Worm (Caenorhabditis elegans) whole organism, dauer: ENCODE measurements around the gene F31D5.6.
"Not testable (repeated sequence)": the region's sequence is repeated elsewhere in the genome, so short reads cannot be mapped to it uniquely, and the experiment has no call there.

Source experiments
- unc-62 ChIP-seq: sonication (generic microtip); optimal IDR thresholded peaks from 2 replicates; lab custom pipeline; 2017; ENCODE audit warnings: missing biosample characterization, missing genetic modification reagents, missing genetic modification characterization

The F31D5.6 gene

DNA sequence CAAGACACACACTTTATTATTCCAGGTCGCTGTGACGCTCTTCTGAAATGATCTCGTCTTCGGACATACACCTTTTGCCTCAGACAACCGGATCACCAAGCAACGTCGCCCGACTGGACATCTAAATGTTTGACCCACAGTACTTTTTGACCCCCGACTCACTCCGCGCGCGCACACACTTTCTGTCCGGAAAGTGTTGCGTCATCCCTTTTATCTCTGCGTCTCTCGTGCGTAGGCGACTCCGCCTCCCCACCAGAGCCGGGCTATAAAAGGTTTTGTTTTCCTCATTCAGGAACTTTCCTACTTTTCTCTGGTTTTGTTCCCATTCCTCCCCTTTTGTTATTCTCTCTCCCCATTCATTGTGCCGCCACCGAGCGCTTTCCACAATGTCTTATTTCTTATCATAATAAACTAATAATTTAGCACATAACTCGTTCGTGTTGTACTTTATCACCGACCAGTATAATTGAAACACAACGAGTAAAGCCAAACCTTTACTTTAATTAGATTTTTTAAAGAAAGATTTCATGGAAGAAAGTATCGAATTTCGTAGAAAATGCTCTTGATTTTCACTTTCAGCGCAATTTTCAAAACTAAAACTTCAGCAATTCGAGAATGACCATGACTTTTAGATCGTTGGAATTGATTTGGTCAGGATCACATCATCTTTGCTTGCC, at the start of gene F31D5.6:
TSS of gene F31D5.6 (plus strand) at position 627 of the 677 bp plus-strand sequence.
- TF ChIP-seq unc-62 = no peak

- TF ChIP-seq unc-62 = no peak
Observed at ce11 chrII:4167833-4168232, 41.7 kb upstream of the F31D5.6 start.

- TF ChIP-seq unc-62 = not testable (repeated sequence)
Observed at ce11 chrII:4168404-4168803, 41.1 kb upstream of the F31D5.6 start, which contains the start of gene R03H10.4. Gene R03H10.4, minus strand, starts transcription at chrII:4168504.

DNA sequence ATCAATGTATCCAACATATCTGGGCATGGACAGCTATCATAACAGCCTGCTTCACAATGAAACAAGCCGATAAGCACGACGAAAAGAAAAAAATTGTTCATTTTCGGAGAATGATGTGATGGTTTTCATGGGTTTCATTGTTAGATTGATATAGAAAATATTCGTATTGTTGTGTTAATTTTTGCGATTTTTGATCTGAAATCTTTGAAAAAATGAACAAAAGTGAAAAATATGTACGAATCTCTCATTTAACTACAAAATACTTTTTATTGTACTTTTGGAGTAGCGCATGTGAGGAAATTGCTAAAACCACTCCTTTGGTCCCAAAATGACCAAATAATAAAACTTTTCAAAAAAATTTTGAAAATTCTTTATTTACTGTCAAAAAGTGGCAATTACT, 39.0 kb upstream of the F31D5.6 start, which contains the start of gene R03H10.5:
TSS of gene R03H10.5 (minus strand) at position 101 of the 400 bp plus-strand sequence.
- no peak for TF ChIP-seq unc-62

ce11 chrII:4173398-4173797, 36.1 kb upstream of the F31D5.6 start, which contains the start of gene R03H10.6:
Gene R03H10.6, minus strand, starts transcription at chrII:4173498.
- no peak for TF ChIP-seq unc-62

DNA sequence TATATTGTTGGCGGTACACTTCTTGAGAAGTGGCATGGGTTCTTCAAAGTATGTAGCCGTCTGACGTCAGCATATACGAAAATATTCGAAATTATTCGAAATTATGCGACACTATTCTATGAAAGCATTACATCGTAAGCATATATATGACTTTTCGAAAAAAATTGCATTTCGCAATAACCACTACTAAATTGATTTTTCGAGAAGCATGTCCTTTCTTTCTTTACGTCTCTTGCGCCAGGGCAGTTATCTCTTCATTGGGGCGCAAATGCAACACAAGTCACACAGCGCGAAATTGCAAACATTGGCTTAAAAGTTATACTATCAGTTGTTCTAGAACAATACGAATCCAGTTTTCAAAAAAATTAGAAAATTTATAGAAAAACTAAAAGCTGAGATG, 35.7 kb upstream of the F31D5.6 start:
- no peak for TF ChIP-seq unc-62

DNA sequence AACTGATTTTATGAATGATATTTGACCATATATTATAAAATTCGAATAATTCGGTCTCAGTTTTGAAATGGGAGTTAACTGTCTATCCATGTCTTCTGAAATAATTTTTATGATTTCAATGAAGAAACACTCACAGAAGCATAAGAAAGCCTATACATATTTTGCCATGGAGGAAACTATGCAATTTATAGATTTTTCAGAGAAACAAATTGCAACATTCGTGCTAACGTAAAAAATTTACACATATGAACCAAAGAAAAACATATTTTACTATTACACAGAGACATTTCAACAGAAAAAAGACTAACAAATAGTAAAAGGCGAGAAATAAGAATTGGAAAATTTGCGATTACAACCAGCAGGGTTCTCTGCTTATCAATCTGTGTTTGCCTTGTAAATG, 30.7 kb upstream of the F31D5.6 start, which contains the start of gene R03H10.7:
TSS of gene R03H10.7 (minus strand) at position 101 of the 400 bp plus-strand sequence.
- TF ChIP-seq unc-62 = no peak

ce11 chrII:4179897-4180296, 29.6 kb upstream of the F31D5.6 start, which contains the start of gene R03H10.1:
Gene R03H10.1, plus strand, starts transcription at chrII:4180248.
- TF ChIP-seq unc-62 = no peak

ce11 chrII:4182364-4182763, 27.1 kb upstream of the F31D5.6 start, which contains the start of gene R03H10.11:
Gene R03H10.11, plus strand, starts transcription at chrII:4182664.
- TF ChIP-seq unc-62 = no peak

DNA sequence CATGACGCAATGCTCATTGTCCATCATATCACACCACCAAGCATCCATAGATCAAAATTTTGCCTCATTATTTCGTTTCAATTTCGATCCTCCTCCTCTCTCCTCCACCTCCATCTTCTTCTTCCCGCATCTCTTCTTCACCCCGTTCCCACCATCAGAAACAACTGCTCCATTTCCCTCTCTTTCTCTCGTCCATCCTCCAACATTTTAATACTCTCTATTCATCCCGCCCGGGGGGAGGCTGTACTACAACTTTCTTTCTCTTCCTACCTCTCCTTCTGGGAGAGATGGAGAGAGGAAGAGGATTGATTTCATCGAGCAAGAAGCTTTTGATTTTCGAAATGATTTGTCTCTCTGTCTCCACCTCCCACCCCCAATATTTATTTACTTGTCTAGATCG, 25.5 kb upstream of the F31D5.6 start:
- no peak for TF ChIP-seq unc-62

DNA sequence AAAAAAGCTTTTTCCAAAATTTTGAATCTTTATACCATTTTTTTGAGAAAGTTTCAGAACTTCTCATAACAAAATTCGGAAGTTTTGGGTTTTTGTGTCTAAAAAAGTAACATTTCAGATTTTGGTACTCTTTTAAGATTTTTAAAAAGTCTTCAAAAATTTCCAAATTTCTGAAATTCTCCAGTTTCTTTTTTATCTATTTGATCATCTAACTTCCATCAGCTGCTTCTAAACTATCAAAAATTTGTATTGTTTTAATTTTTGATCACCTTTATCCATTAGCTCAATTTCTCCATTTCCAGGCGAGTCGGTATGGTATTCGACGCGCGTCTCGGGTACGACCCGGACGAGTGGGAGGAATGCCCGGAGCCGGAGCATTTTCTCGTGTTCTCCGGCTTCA, 23.1 kb upstream of the F31D5.6 start, which contains the start of gene cpna-1:
TSS of gene cpna-1 (plus strand) at position 301 of the 400 bp plus-strand sequence.
- no peak for TF ChIP-seq unc-62

DNA sequence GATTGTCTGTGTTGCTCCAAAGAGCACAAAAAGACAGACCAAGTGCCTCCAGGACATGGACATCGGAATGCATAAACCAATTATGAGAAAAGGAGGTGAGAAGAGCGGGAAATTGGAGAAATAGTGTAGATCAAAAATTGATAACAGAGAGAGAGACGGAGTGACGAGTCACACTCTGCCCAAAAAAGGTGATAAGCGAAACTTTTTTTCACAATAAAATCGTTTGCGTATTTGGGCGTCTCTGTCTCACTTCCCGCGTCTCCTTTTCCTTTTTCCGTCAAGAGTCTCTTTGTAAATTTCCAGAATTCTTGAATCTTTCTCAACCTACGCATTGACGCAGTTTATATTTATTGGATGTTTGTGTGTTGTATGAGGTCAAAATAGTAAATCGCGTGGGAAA, 15.4 kb upstream of the F31D5.6 start, which contains the start of gene mth-2:
TSS of gene mth-2 (minus strand) at position 188 of the 400 bp plus-strand sequence.
- TF ChIP-seq unc-62 = no peak

DNA sequence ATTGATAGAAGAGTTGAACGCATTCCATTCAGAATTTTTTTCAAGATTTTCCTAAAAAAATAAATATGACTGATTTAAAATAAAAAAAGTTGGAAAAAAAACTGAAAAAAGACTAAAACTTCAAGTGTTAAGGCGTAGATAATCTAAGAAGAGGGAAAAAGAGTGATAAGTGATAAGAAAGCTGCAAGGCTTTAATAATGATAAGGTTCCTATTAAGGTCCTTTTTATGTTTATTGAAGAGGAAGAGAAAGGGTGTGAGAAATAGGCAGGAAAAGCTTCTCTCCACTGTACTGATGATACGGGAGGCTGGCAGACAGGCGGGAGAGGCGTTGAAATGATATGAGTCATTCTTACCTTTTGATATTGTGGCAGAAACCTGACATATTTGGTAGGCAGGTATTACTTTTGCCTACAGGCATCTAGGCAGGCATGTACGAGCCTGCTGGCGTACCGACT, 5.7 kb upstream of the F31D5.6 start, which contains the start of gene mth-1:
TSS of gene mth-1 (minus strand) at position 51 of the 456 bp plus-strand sequence.
- TF ChIP-seq unc-62 = no peak

ce11 chrII:4211113-4211512, 1.6 kb downstream of the F31D5.6 start, which contains the start of gene F31D5.7:
Gene F31D5.7, plus strand, starts transcription at chrII:4211413.
- no peak for TF ChIP-seq unc-62

DNA sequence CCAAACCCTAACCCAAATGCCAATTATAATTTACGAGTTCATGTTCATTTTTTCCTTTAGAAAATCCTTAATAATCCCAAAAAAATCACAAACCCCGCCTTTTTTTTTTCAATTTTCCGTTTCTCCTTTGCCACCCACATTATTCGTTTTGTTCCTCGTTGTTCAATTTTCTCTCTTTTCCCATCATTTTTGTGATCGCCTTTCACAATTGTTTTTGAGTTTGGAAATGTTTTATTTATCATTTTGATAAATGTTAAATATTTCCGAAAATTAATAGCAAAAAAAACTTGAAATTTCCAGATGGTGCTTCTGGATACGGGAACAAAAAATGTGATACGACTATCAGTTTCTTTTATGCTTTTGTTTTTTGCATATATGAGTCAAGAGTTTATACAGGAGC, 5.8 kb downstream of the F31D5.6 start, which contains the start of gene F31D5.2:
TSS of gene F31D5.2 (plus strand) at position 301 of the 400 bp plus-strand sequence.
- TF ChIP-seq unc-62 = no peak

DNA sequence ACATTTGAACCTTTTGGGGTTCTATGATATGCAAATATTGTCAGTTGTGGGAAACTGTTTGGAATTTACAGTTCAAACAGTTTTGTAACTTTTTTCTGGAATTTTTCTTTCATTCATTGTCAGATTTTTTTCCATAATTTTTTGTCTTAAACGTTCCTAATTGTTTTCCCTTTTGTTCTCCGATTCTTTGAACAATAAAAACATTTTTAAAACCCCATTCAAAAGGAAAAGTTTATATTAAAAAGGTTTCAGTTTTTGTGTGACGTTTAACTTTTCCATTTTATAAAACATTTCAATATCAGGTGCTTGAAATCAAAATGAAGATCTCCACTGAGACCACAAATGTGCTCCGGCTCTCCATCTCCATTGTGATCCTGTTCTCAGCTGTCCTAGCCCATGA, 9.6 kb downstream of the F31D5.6 start, which contains the start of gene F31D5.1:
TSS of gene F31D5.1 (plus strand) at position 301 of the 400 bp plus-strand sequence.
- TF ChIP-seq unc-62 = no peak

DNA sequence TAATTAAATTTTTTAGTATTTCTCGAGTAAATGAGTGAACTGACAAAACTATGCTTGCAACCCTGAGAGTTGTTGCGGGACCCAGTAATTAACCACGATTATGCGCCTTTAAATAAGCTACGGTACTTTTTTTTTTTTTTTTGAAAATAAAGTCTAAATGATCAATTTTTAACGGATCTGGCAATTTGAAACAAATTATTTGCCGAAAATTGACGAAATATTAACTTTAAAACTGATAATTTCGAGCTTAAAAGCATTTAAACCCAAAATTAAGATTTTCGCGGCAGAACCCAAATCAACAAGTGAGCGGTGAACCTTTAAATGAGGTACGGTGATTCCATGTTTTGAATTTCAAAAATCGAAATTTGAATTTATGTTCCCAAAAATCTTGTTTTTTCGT, 13.0 kb downstream of the F31D5.6 start:
- no peak for TF ChIP-seq unc-62

- TF ChIP-seq unc-62 = no peak
Observed at ce11 chrII:4222983-4223382, 13.5 kb downstream of the F31D5.6 start, which contains the start of gene C16A11.5. Gene C16A11.5, plus strand, starts transcription at chrII:4223305.
